Worm (Caenorhabditis elegans) whole organism, L1 larva: ENCODE measurements around the gene hmit-1.3.
A peak's percentile ranks its signal among the peaks of the same experiment; 100 is the strongest.

Experiments used
- C16A3.4 ChIP-seq: fragments of 150-350 bp; optimal IDR thresholded peaks from 2 replicates; lab custom pipeline; 2014; ENCODE audit warnings: missing biosample characterization, missing genetic modification characterization
- C34B4.2 ChIP-seq: sonication (generic microtip); optimal IDR thresholded peaks from 2 replicates; lab custom pipeline; 2017; ENCODE audit warnings: mild to moderate bottlenecking, missing genetic modification characterization, missing compliant biosample characterization
- F16B12.6 ChIP-seq: fragments of 150-350 bp; optimal IDR thresholded peaks from 2 replicates; lab custom pipeline; 2014; ENCODE audit warnings: missing biosample characterization, missing genetic modification characterization
- aha-1 ChIP-seq: fragments of 150-350 bp; optimal IDR thresholded peaks from 2 replicates; lab custom pipeline; 2014; ENCODE audit warnings: missing biosample characterization, missing genetic modification characterization
- alr-1 ChIP-seq: fragments of 200-800 bp; sonication (Bioruptor generic); optimal IDR thresholded peaks from 2 replicates; lab custom pipeline; 2018; ENCODE audit warnings: borderline replicate concordance, mild to moderate bottlenecking, missing genetic modification characterization, missing compliant biosample characterization
- ama-1 ChIP-seq: fragments of 150-350 bp; optimal IDR thresholded peaks from 2 replicates; lab custom pipeline; 2014
- ceh-8 ChIP-seq: fragments of 200-800 bp; sonication (Bioruptor generic); optimal IDR thresholded peaks from 2 replicates; lab custom pipeline; 2018; ENCODE audit warnings: mild to moderate bottlenecking, missing genetic modification characterization, moderate library complexity, missing compliant biosample characterization
- ces-1 ChIP-seq: fragments of 150-350 bp; optimal IDR thresholded peaks from 2 replicates; lab custom pipeline; 2014; ENCODE audit warnings: missing biosample characterization, missing genetic modification reagents, missing genetic modification characterization
- efl-1 ChIP-seq, 4 experiments: fragments of 150-350 bp; optimal IDR thresholded peaks in 3 of 4; peaks in 1 of 4; 1 replicate in 1 of 4; 2 replicates in 3 of 4; lab custom pipeline; 2014; ENCODE audit warnings: missing biosample characterization in 2 of 4, missing genetic modification characterization in 2 of 4, missing genetic modification reagents in 2 of 4
- egl-13 ChIP-seq: sonication (generic microtip); optimal IDR thresholded peaks from 2 replicates; lab custom pipeline; 2016; ENCODE audit warnings: missing genotype, missing genetic modification reagents, missing genetic modification characterization, missing compliant biosample characterization
- egl-27 ChIP-seq, 2 experiments: fragments of 150-350 bp in 1 of 2; sonication (generic microtip); optimal IDR thresholded peaks; 3 replicates each; lab custom pipeline; 2017 to 2018; ENCODE audit warnings: missing biosample characterization in 2 of 2, missing genetic modification characterization in 2 of 2, missing genetic modification reagents in 2 of 2
- elt-2 ChIP-seq: sonication (generic microtip); optimal IDR thresholded peaks from 2 replicates; lab custom pipeline; 2016; ENCODE audit warnings: missing genetic modification characterization, mild to moderate bottlenecking, inconsistent platforms, missing compliant biosample characterization, missing genetic modification reagents
- elt-3 ChIP-seq, 6 experiments: fragments of 150-350 bp in 1 of 6; sonication (generic microtip); optimal IDR thresholded peaks; 2 replicates each; lab custom pipeline; 2017 to 2018; ENCODE audit warnings: missing biosample characterization in 6 of 6, missing genetic modification characterization in 6 of 6, inconsistent platforms in 1 of 6
- ets-5 ChIP-seq: fragments of 200-800 bp; sonication (Bioruptor generic); IDR thresholded peaks from 2 replicates; pipeline ENCODE4 v1.3.6; 2022; ENCODE audit warnings: missing genetic modification characterization, missing compliant biosample characterization
- fkh-4 ChIP-seq: sonication (generic microtip); optimal IDR thresholded peaks from 2 replicates; lab custom pipeline; 2016; ENCODE audit warnings: missing compliant biosample characterization, missing genetic modification characterization, borderline replicate concordance
- fkh-8 ChIP-seq: sonication (generic microtip); optimal IDR thresholded peaks from 2 replicates; lab custom pipeline; 2016; ENCODE audit warnings: mild to moderate bottlenecking, missing genetic modification characterization, missing compliant biosample characterization
- fos-1 ChIP-seq: fragments of 150-350 bp; optimal IDR thresholded peaks from 2 replicates; lab custom pipeline; 2014; ENCODE audit warnings: missing biosample characterization, missing genetic modification characterization
- hlh-17 ChIP-seq: fragments of 200-800 bp; sonication (Bioruptor generic); optimal IDR thresholded peaks from 2 replicates; lab custom pipeline; 2018; ENCODE audit warnings: missing genetic modification characterization, mild to moderate bottlenecking, missing compliant biosample characterization, moderate library complexity, borderline replicate concordance
- hpl-2 ChIP-seq: fragments of 150-350 bp; optimal IDR thresholded peaks from 2 replicates; lab custom pipeline; 2014; ENCODE audit warnings: missing biosample characterization, missing genetic modification reagents, missing genetic modification characterization
- irx-1 ChIP-seq: sonication (generic microtip); optimal IDR thresholded peaks from 2 replicates; lab custom pipeline; 2016; ENCODE audit warnings: missing genetic modification characterization, missing compliant biosample characterization
- isw-1 ChIP-seq: fragments of 200-800 bp; sonication (Bioruptor generic); IDR thresholded peaks from 2 replicates; pipeline ENCODE4 v1.3.6; 2022; ENCODE audit warnings: missing genetic modification characterization, missing compliant biosample characterization
- lin-13 ChIP-seq: fragments of 150-350 bp; optimal IDR thresholded peaks from 2 replicates; lab custom pipeline; 2014; ENCODE audit warnings: missing biosample characterization, missing genetic modification reagents, missing genetic modification characterization
- lin-14 ChIP-seq: fragments of 200-800 bp; sonication (Bioruptor generic); optimal IDR thresholded peaks from 2 replicates; lab custom pipeline; 2018; ENCODE audit warnings: mild to moderate bottlenecking, missing genetic modification characterization, moderate library complexity, missing compliant biosample characterization
- lin-15B ChIP-seq: fragments of 150-350 bp; sonication (generic microtip); optimal IDR thresholded peaks from 3 replicates; lab custom pipeline; 2014; ENCODE audit warnings: missing biosample characterization, missing genetic modification characterization
- lin-39 ChIP-seq: fragments of 150-350 bp; optimal IDR thresholded peaks from 2 replicates; lab custom pipeline; 2014; ENCODE audit warnings: missing biosample characterization, missing genetic modification reagents, missing genetic modification characterization
- lir-3 ChIP-seq: sonication (generic microtip); optimal IDR thresholded peaks from 2 replicates; lab custom pipeline; 2016; ENCODE audit warnings: mild to moderate bottlenecking, missing genetic modification characterization, moderate library complexity, missing compliant biosample characterization; ENCODE audit not compliant: poor library complexity
- lsy-2 ChIP-seq, 2 experiments: fragments of 150-350 bp; optimal IDR thresholded peaks; 2 replicates each; lab custom pipeline; 2014; ENCODE audit warnings: missing biosample characterization in 2 of 2, missing genetic modification characterization in 2 of 2
- mep-1 ChIP-seq: fragments of 150-350 bp; optimal IDR thresholded peaks from 2 replicates; lab custom pipeline; 2014; ENCODE audit warnings: missing biosample characterization, missing genetic modification characterization
- nhr-237 ChIP-seq: fragments of 150-350 bp; optimal IDR thresholded peaks from 2 replicates; lab custom pipeline; 2014; ENCODE audit warnings: missing biosample characterization, missing genetic modification characterization
- nhr-28 ChIP-seq: fragments of 150-350 bp; optimal IDR thresholded peaks from 2 replicates; lab custom pipeline; 2014; ENCODE audit warnings: missing biosample characterization, missing genetic modification characterization
- nhr-76 ChIP-seq: sonication (generic microtip); optimal IDR thresholded peaks from 2 replicates; lab custom pipeline; 2017; ENCODE audit warnings: missing biosample characterization, missing genetic modification characterization
- nhr-90 ChIP-seq: sonication (generic microtip); optimal IDR thresholded peaks from 2 replicates; lab custom pipeline; 2016; ENCODE audit warnings: mild to moderate bottlenecking, missing genetic modification characterization, missing compliant biosample characterization; ENCODE audit not compliant: poor library complexity
- pqm-1 ChIP-seq: sonication (generic microtip); optimal IDR thresholded peaks from 3 replicates; lab custom pipeline; 2017; ENCODE audit warnings: missing biosample characterization, missing genetic modification characterization
- rnt-1 ChIP-seq: sonication (generic microtip); optimal IDR thresholded peaks from 2 replicates; lab custom pipeline; 2016; ENCODE audit warnings: mild to moderate bottlenecking, missing genetic modification characterization, moderate library complexity, missing compliant biosample characterization
- skn-1 ChIP-seq: fragments of 150-350 bp; optimal IDR thresholded peaks from 2 replicates; lab custom pipeline; 2014; ENCODE audit warnings: missing biosample characterization, missing genetic modification characterization
- snpc-4 ChIP-seq: fragments of 150-350 bp; optimal IDR thresholded peaks from 2 replicates; lab custom pipeline; 2014; ENCODE audit warnings: missing biosample characterization, missing genetic modification characterization
- sox-4 ChIP-seq: sonication (generic microtip); optimal IDR thresholded peaks from 2 replicates; lab custom pipeline; 2016; ENCODE audit warnings: missing genetic modification characterization, missing compliant biosample characterization
- sup-37 ChIP-seq: fragments of 200-800 bp; sonication (Bioruptor generic); optimal IDR thresholded peaks from 2 replicates; lab custom pipeline; 2018; ENCODE audit warnings: mild to moderate bottlenecking, missing genetic modification characterization, missing compliant biosample characterization
- swsn-7 ChIP-seq: sonication (generic microtip); optimal IDR thresholded peaks from 2 replicates; lab custom pipeline; 2016; ENCODE audit warnings: missing genetic modification characterization, missing compliant biosample characterization
- tbx-2 ChIP-seq: sonication (generic microtip); optimal IDR thresholded peaks from 2 replicates; lab custom pipeline; 2016; ENCODE audit warnings: missing genetic modification characterization, missing compliant biosample characterization
- tlp-1 ChIP-seq: fragments of 150-350 bp; optimal IDR thresholded peaks from 2 replicates; lab custom pipeline; 2014; ENCODE audit warnings: missing biosample characterization, missing genetic modification characterization
- unc-130 ChIP-seq: fragments of 150-350 bp; optimal IDR thresholded peaks from 2 replicates; lab custom pipeline; 2017; ENCODE audit warnings: missing biosample characterization, missing genetic modification characterization, inconsistent platforms
- unc-30 ChIP-seq: sonication (generic microtip); optimal IDR thresholded peaks from 2 replicates; lab custom pipeline; 2017; ENCODE audit warnings: missing biosample characterization, missing genetic modification characterization
- unc-86 ChIP-seq: sonication (generic microtip); optimal IDR thresholded peaks from 2 replicates; lab custom pipeline; 2016; ENCODE audit warnings: missing genetic modification characterization, missing compliant biosample characterization
- unc-98 ChIP-seq: fragments of 200-800 bp; sonication (Bioruptor generic); IDR thresholded peaks from 2 replicates; pipeline ENCODE4 v1.3.6; 2022; ENCODE audit warnings: missing genetic modification characterization, missing compliant biosample characterization
- xbp-1 ChIP-seq: sonication (generic microtip); optimal IDR thresholded peaks from 2 replicates; lab custom pipeline; 2016; ENCODE audit warnings: missing genetic modification characterization, missing compliant biosample characterization
- zag-1 ChIP-seq: fragments of 150-350 bp; optimal IDR thresholded peaks from 2 replicates; lab custom pipeline; 2014; ENCODE audit warnings: missing biosample characterization, missing genetic modification characterization
- zip-4 ChIP-seq: fragments of 200-800 bp; sonication (Bioruptor generic); optimal IDR thresholded peaks from 2 replicates; lab custom pipeline; 2018; ENCODE audit warnings: mild to moderate bottlenecking, missing genetic modification characterization, moderate library complexity, missing compliant biosample characterization
- ztf-4 ChIP-seq: fragments of 150-350 bp; optimal IDR thresholded peaks from 2 replicates; lab custom pipeline; 2014; ENCODE audit warnings: missing biosample characterization, missing genetic modification characterization

The hmit-1.3 gene

ce11 chrIII:3502215-3502838, 17.1 kb downstream of the hmit-1.3 start, which contains the start of gene M01F1.8:
Gene M01F1.8, minus strand, starts transcription at chrIII:3502549.
- TF ChIP-seq pqm-1 (tag; lab: Kevin White, UChicago): no peak
- TF ChIP-seq unc-130 (tag; lab: Kevin White, UChicago): no peak
- peak in 1 of 2 experiments; percentile 38 for TF ChIP-seq lsy-2 (tag; optimal IDR thresholded peaks at IDR 0.05; lab: Kevin White, UChicago)
- no peak for TF ChIP-seq isw-1 (GFP tag; lab: Robert Waterston, UW)
- TF ChIP-seq C16A3.4: no peak
- no peak for TF ChIP-seq skn-1 (tag; lab: Kevin White, UChicago)
- no peak for TF ChIP-seq ces-1 (GFP tag; lab: Kevin White, UChicago)
- no peak for TF ChIP-seq sup-37 (GFP tag; lab: Kevin White, UChicago)
- no peak for TF ChIP-seq fkh-4 (tag; lab: Kevin White, UChicago)
- TF ChIP-seq unc-30 (tag; lab: Kevin White, UChicago): no peak
- no peak for TF ChIP-seq efl-1 (optimal IDR thresholded peaks at IDR 0.05; lab: Kevin White, UChicago)
- peak in 1 of 2 experiments; percentile 3 for TF ChIP-seq efl-1 (GFP tag; optimal IDR thresholded peaks at IDR 0.05 in 1 of 2; lab: Kevin White, UChicago)

- TF ChIP-seq lin-39 (tag; lab: Kevin White, UChicago): no peak
- no peak for TF ChIP-seq irx-1
- peak; percentile 23 for TF ChIP-seq fkh-8
- TF ChIP-seq C34B4.2 (tag; lab: Kevin White, UChicago): no peak
- no peak for TF ChIP-seq zag-1 (tag; lab: Kevin White, UChicago)
- TF ChIP-seq nhr-237 (tag; lab: Kevin White, UChicago): no peak
- TF ChIP-seq unc-98 (GFP tag; lab: Robert Waterston, UW): peak; percentile 78
- TF ChIP-seq mep-1 (tag; lab: Kevin White, UChicago): no peak
- no peak for TF ChIP-seq lin-14 (GFP tag; lab: Kevin White, UChicago)
- no peak for TF ChIP-seq unc-130 (tag; lab: Kevin White, UChicago)
- TF ChIP-seq fos-1: no peak
- TF ChIP-seq elt-2 (tag; lab: Kevin White, UChicago): no peak
- no peak for TF ChIP-seq fkh-4 (tag; lab: Kevin White, UChicago)
- no peak for TF ChIP-seq nhr-28
- TF ChIP-seq lir-3 (tag; lab: Kevin White, UChicago): no peak
- peak; percentile 60 for TF ChIP-seq rnt-1
- no peak for TF ChIP-seq nhr-76 (tag; lab: Kevin White, UChicago)
- no peak for TF ChIP-seq lin-13 (GFP tag; lab: Kevin White, UChicago)
- TF ChIP-seq swsn-7: peak; percentile 3
- TF ChIP-seq tlp-1 (tag; lab: Kevin White, UChicago): no peak
- TF ChIP-seq sup-37 (GFP tag; lab: Kevin White, UChicago): no peak
- TF ChIP-seq F16B12.6 (tag; lab: Kevin White, UChicago): no peak
- no peak for TF ChIP-seq pqm-1 (tag; lab: Kevin White, UChicago)
- no peak for TF ChIP-seq lin-15B (tag; lab: Kevin White, UChicago)
- no peak for TF ChIP-seq alr-1 (tag; lab: Kevin White, UChicago)
- TF ChIP-seq lsy-2 (tag; optimal IDR thresholded peaks at IDR 0.05; lab: Kevin White, UChicago): peak in 1 of 2 experiments; percentile 18
- TF ChIP-seq aha-1: no peak
- no peak for TF ChIP-seq ceh-8 (GFP tag; lab: Kevin White, UChicago)
- no peak for TF ChIP-seq zip-4
- no peak for TF ChIP-seq elt-3 (tag; optimal IDR thresholded peaks at IDR 0.05; lab: Kevin White, UChicago)
- TF ChIP-seq egl-27 (tag; optimal IDR thresholded peaks at IDR 0.05; lab: Kevin White, UChicago): no peak
- TF ChIP-seq nhr-90 (tag; lab: Kevin White, UChicago): peak; percentile 45
- no peak for TF ChIP-seq ztf-4
- TF ChIP-seq ces-1 (GFP tag; lab: Kevin White, UChicago): no peak
- no peak for TF ChIP-seq ets-5 (GFP tag; lab: Robert Waterston, UW)
- TF ChIP-seq tbx-2 (tag; lab: Kevin White, UChicago): peak; percentile 42
- TF ChIP-seq hpl-2 (GFP tag; lab: Kevin White, UChicago): no peak
- TF ChIP-seq egl-13: no peak
- TF ChIP-seq ama-1: no peak
- no peak for TF ChIP-seq hlh-17 (GFP tag; lab: Kevin White, UChicago)
- TF ChIP-seq unc-86: peak; percentile 31
- TF ChIP-seq sox-4: no peak
- no peak for TF ChIP-seq xbp-1 (tag; lab: Kevin White, UChicago)
- no peak for TF ChIP-seq snpc-4 (tag; lab: Kevin White, UChicago)
These were observed 19.6 kb downstream of the hmit-1.3 start for ce11 chrIII:3499850-3500249.
